Worm (Caenorhabditis elegans) whole organism, L1 larva: ENCODE measurements around the gene pot-2.
A peak's percentile ranks its signal among the peaks of the same experiment; 100 is the strongest.

ENCODE experiments used
- C16A3.4 ChIP-seq: fragments of 150-350 bp; optimal IDR thresholded peaks from 2 replicates; lab custom pipeline; 2014; ENCODE audit warnings: missing biosample characterization, missing genetic modification characterization
- F16B12.6 ChIP-seq: fragments of 150-350 bp; optimal IDR thresholded peaks from 2 replicates; lab custom pipeline; 2014; ENCODE audit warnings: missing biosample characterization, missing genetic modification characterization
- Y116A8C.19 ChIP-seq: sonication (generic microtip); optimal IDR thresholded peaks from 2 replicates; lab custom pipeline; 2016; ENCODE audit warnings: missing compliant biosample characterization, missing genetic modification characterization, borderline replicate concordance
- aha-1 ChIP-seq: fragments of 150-350 bp; optimal IDR thresholded peaks from 2 replicates; lab custom pipeline; 2014; ENCODE audit warnings: missing biosample characterization, missing genetic modification characterization
- blmp-1 ChIP-seq: fragments of 150-350 bp; optimal IDR thresholded peaks from 2 replicates; lab custom pipeline; 2014; ENCODE audit warnings: missing biosample characterization, missing genetic modification characterization
- ceh-8 ChIP-seq: fragments of 200-800 bp; sonication (Bioruptor generic); optimal IDR thresholded peaks from 2 replicates; lab custom pipeline; 2018; ENCODE audit warnings: mild to moderate bottlenecking, missing genetic modification characterization, moderate library complexity, missing compliant biosample characterization
- ceh-88 ChIP-seq: fragments of 200-800 bp; sonication (Bioruptor generic); IDR thresholded peaks from 2 replicates; pipeline ENCODE4 v1.3.6; 2022; ENCODE audit warnings: missing genetic modification characterization, missing compliant biosample characterization
- dsc-1 ChIP-seq: sonication (generic microtip); optimal IDR thresholded peaks from 2 replicates; lab custom pipeline; 2016; ENCODE audit warnings: mild to moderate bottlenecking, missing genetic modification characterization, missing compliant biosample characterization
- efl-1 ChIP-seq, 4 experiments: fragments of 150-350 bp; optimal IDR thresholded peaks in 3 of 4; peaks in 1 of 4; 1 replicate in 1 of 4; 2 replicates in 3 of 4; lab custom pipeline; 2014; ENCODE audit warnings: missing biosample characterization in 2 of 4, missing genetic modification characterization in 2 of 4, missing genetic modification reagents in 2 of 4
- efl-3 ChIP-seq: fragments of 200-800 bp; sonication (Bioruptor generic); optimal IDR thresholded peaks from 2 replicates; lab custom pipeline; 2018; ENCODE audit warnings: mild to moderate bottlenecking, missing genetic modification characterization, missing compliant biosample characterization
- egl-13 ChIP-seq: sonication (generic microtip); optimal IDR thresholded peaks from 2 replicates; lab custom pipeline; 2016; ENCODE audit warnings: missing genotype, missing genetic modification reagents, missing genetic modification characterization, missing compliant biosample characterization
- elt-3 ChIP-seq, 6 experiments: fragments of 150-350 bp in 1 of 6; sonication (generic microtip); optimal IDR thresholded peaks; 2 replicates each; lab custom pipeline; 2017 to 2018; ENCODE audit warnings: missing biosample characterization in 6 of 6, missing genetic modification characterization in 6 of 6, inconsistent platforms in 1 of 6
- ets-5 ChIP-seq: fragments of 200-800 bp; sonication (Bioruptor generic); IDR thresholded peaks from 2 replicates; pipeline ENCODE4 v1.3.6; 2022; ENCODE audit warnings: missing genetic modification characterization, missing compliant biosample characterization
- fkh-10 ChIP-seq: sonication (generic microtip); optimal IDR thresholded peaks from 2 replicates; lab custom pipeline; 2017; ENCODE audit warnings: missing biosample characterization, missing genetic modification reagents, missing genetic modification characterization
- fkh-8 ChIP-seq: sonication (generic microtip); optimal IDR thresholded peaks from 2 replicates; lab custom pipeline; 2016; ENCODE audit warnings: mild to moderate bottlenecking, missing genetic modification characterization, missing compliant biosample characterization
- fos-1 ChIP-seq: fragments of 150-350 bp; optimal IDR thresholded peaks from 2 replicates; lab custom pipeline; 2014; ENCODE audit warnings: missing biosample characterization, missing genetic modification characterization
- irx-1 ChIP-seq: sonication (generic microtip); optimal IDR thresholded peaks from 2 replicates; lab custom pipeline; 2016; ENCODE audit warnings: missing genetic modification characterization, missing compliant biosample characterization
- jun-1 ChIP-seq: fragments of 150-350 bp; optimal IDR thresholded peaks from 2 replicates; lab custom pipeline; 2014; ENCODE audit warnings: missing biosample characterization, missing genetic modification reagents, missing genetic modification characterization
- lin-13 ChIP-seq: fragments of 150-350 bp; optimal IDR thresholded peaks from 2 replicates; lab custom pipeline; 2014; ENCODE audit warnings: missing biosample characterization, missing genetic modification reagents, missing genetic modification characterization
- lin-15B ChIP-seq: fragments of 150-350 bp; sonication (generic microtip); optimal IDR thresholded peaks from 3 replicates; lab custom pipeline; 2014; ENCODE audit warnings: missing biosample characterization, missing genetic modification characterization
- lin-35 ChIP-seq, 2 experiments: fragments of 150-350 bp; optimal IDR thresholded peaks; 2 replicates each; lab custom pipeline; 2014; ENCODE audit warnings: missing biosample characterization in 2 of 2, missing genetic modification characterization in 2 of 2, missing genetic modification reagents in 2 of 2
- lir-3 ChIP-seq: sonication (generic microtip); optimal IDR thresholded peaks from 2 replicates; lab custom pipeline; 2016; ENCODE audit warnings: mild to moderate bottlenecking, missing genetic modification characterization, moderate library complexity, missing compliant biosample characterization; ENCODE audit not compliant: poor library complexity
- lsy-2 ChIP-seq, 2 experiments: fragments of 150-350 bp; optimal IDR thresholded peaks; 2 replicates each; lab custom pipeline; 2014; ENCODE audit warnings: missing biosample characterization in 2 of 2, missing genetic modification characterization in 2 of 2
- mdl-1 ChIP-seq, 2 experiments: fragments of 150-350 bp; optimal IDR thresholded peaks; 2 replicates each; lab custom pipeline; 2014 to 2017; ENCODE audit warnings: missing biosample characterization in 2 of 2, missing genetic modification characterization in 2 of 2, inconsistent platforms in 1 of 2
- mef-2 ChIP-seq: fragments of 150-350 bp; optimal IDR thresholded peaks from 2 replicates; lab custom pipeline; 2014; ENCODE audit warnings: missing biosample characterization, missing genetic modification characterization
- mep-1 ChIP-seq: fragments of 150-350 bp; optimal IDR thresholded peaks from 2 replicates; lab custom pipeline; 2014; ENCODE audit warnings: missing biosample characterization, missing genetic modification characterization
- nhr-11 ChIP-seq: fragments of 150-350 bp; optimal IDR thresholded peaks from 2 replicates; lab custom pipeline; 2014; ENCODE audit warnings: missing biosample characterization, missing genetic modification characterization
- nhr-20 ChIP-seq: sonication (generic microtip); optimal IDR thresholded peaks from 2 replicates; lab custom pipeline; 2016; ENCODE audit warnings: mild to moderate bottlenecking, missing genetic modification characterization, missing compliant biosample characterization
- nhr-237 ChIP-seq: fragments of 150-350 bp; optimal IDR thresholded peaks from 2 replicates; lab custom pipeline; 2014; ENCODE audit warnings: missing biosample characterization, missing genetic modification characterization
- nhr-47 ChIP-seq: sonication (generic microtip); optimal IDR thresholded peaks from 2 replicates; lab custom pipeline; 2016; ENCODE audit warnings: mild to moderate bottlenecking, missing genetic modification characterization, moderate library complexity, missing compliant biosample characterization
- nhr-77 ChIP-seq: fragments of 150-350 bp; optimal IDR thresholded peaks from 2 replicates; lab custom pipeline; 2014; ENCODE audit warnings: missing biosample characterization, missing genetic modification characterization
- nhr-84 ChIP-seq: sonication (generic microtip); optimal IDR thresholded peaks from 2 replicates; lab custom pipeline; 2017; ENCODE audit warnings: missing biosample characterization, missing genetic modification characterization
- nhr-85 ChIP-seq: sonication (generic microtip); peaks from one replicate; lab custom pipeline; 2016; ENCODE audit warnings: missing genetic modification characterization, inconsistent platforms, missing compliant biosample characterization
- nhr-90 ChIP-seq: sonication (generic microtip); optimal IDR thresholded peaks from 2 replicates; lab custom pipeline; 2016; ENCODE audit warnings: mild to moderate bottlenecking, missing genetic modification characterization, missing compliant biosample characterization; ENCODE audit not compliant: poor library complexity
- pag-3 ChIP-seq: sonication (generic microtip); optimal IDR thresholded peaks from 2 replicates; lab custom pipeline; 2017; ENCODE audit warnings: missing genetic modification characterization, mild to moderate bottlenecking, missing compliant biosample characterization, antibody characterized with exemption, borderline replicate concordance; ENCODE audit not compliant: insufficient read depth
- rnt-1 ChIP-seq: sonication (generic microtip); optimal IDR thresholded peaks from 2 replicates; lab custom pipeline; 2016; ENCODE audit warnings: mild to moderate bottlenecking, missing genetic modification characterization, moderate library complexity, missing compliant biosample characterization
- snu-23 ChIP-seq: sonication (generic microtip); optimal IDR thresholded peaks from 2 replicates; lab custom pipeline; 2016; ENCODE audit warnings: missing genetic modification characterization, missing compliant biosample characterization
- sup-37 ChIP-seq: fragments of 200-800 bp; sonication (Bioruptor generic); optimal IDR thresholded peaks from 2 replicates; lab custom pipeline; 2018; ENCODE audit warnings: mild to moderate bottlenecking, missing genetic modification characterization, missing compliant biosample characterization
- swsn-7 ChIP-seq: sonication (generic microtip); optimal IDR thresholded peaks from 2 replicates; lab custom pipeline; 2016; ENCODE audit warnings: missing genetic modification characterization, missing compliant biosample characterization
- tlp-1 ChIP-seq: fragments of 150-350 bp; optimal IDR thresholded peaks from 2 replicates; lab custom pipeline; 2014; ENCODE audit warnings: missing biosample characterization, missing genetic modification characterization
- unc-30 ChIP-seq: sonication (generic microtip); optimal IDR thresholded peaks from 2 replicates; lab custom pipeline; 2017; ENCODE audit warnings: missing biosample characterization, missing genetic modification characterization
- unc-98 ChIP-seq: fragments of 200-800 bp; sonication (Bioruptor generic); IDR thresholded peaks from 2 replicates; pipeline ENCODE4 v1.3.6; 2022; ENCODE audit warnings: missing genetic modification characterization, missing compliant biosample characterization
- xbp-1 ChIP-seq: sonication (generic microtip); optimal IDR thresholded peaks from 2 replicates; lab custom pipeline; 2016; ENCODE audit warnings: missing genetic modification characterization, missing compliant biosample characterization
- zag-1 ChIP-seq: fragments of 150-350 bp; optimal IDR thresholded peaks from 2 replicates; lab custom pipeline; 2014; ENCODE audit warnings: missing biosample characterization, missing genetic modification characterization
- zip-4 ChIP-seq: fragments of 200-800 bp; sonication (Bioruptor generic); optimal IDR thresholded peaks from 2 replicates; lab custom pipeline; 2018; ENCODE audit warnings: mild to moderate bottlenecking, missing genetic modification characterization, moderate library complexity, missing compliant biosample characterization

pot-2 gene

DNA sequence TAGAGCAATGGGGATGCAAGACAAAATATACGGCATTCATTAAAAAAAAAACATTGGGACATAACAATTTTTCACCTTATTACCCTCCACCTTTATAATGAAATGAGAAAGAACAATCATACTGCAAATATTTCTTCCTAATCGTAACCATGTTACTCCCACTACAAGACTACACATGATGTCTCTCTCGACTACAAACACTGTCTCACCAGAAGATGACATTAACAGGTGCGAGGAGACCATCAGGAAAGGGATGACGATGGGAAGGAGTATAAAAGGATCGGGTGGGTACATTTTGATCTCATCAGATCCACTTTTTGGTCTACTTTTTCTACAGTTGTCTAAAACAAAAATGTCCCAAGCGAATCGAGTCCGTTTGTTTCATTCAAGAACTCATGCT, 26.1 kb upstream of the pot-2 start, which contains the start of gene dhs-8 (continued):
- no peak for TF ChIP-seq tlp-1 (tag; lab: Kevin White, UChicago)
- no peak for TF ChIP-seq rnt-1 (tag; lab: Kevin White, UChicago)
- TF ChIP-seq egl-13 (tag; lab: Kevin White, UChicago) = no peak
- TF ChIP-seq ceh-88 (GFP tag; lab: Robert Waterston, UW) = no peak
- TF ChIP-seq nhr-85 (tag; lab: Kevin White, UChicago) = peak; percentile 47
- no peak for TF ChIP-seq nhr-47 (tag; lab: Kevin White, UChicago)
- TF ChIP-seq swsn-7 = no peak
- TF ChIP-seq Y116A8C.19 (tag; lab: Kevin White, UChicago) = no peak
- TF ChIP-seq mep-1 (tag; lab: Kevin White, UChicago) = peak; percentile 35
- peak; percentile 43 for TF ChIP-seq blmp-1
- TF ChIP-seq C16A3.4 (tag; lab: Kevin White, UChicago) = no peak
- no peak for TF ChIP-seq ets-5 (GFP tag; lab: Robert Waterston, UW)
- TF ChIP-seq lin-15B (tag; lab: Kevin White, UChicago) = no peak
- TF ChIP-seq ceh-8 (GFP tag; lab: Kevin White, UChicago) = no peak
- no peak for TF ChIP-seq nhr-11 (tag; lab: Kevin White, UChicago)
- TF ChIP-seq fkh-10 (GFP tag; lab: Kevin White, UChicago) = no peak
- TF ChIP-seq efl-1 (optimal IDR thresholded peaks at IDR 0.05; lab: Kevin White, UChicago) = no peak
- no peak for TF ChIP-seq efl-1 (GFP tag; optimal IDR thresholded peaks at IDR 0.05 in 1 of 2; lab: Kevin White, UChicago)
- TF ChIP-seq irx-1 (tag; lab: Kevin White, UChicago) = no peak
- no peak for TF ChIP-seq unc-98 (GFP tag; lab: Robert Waterston, UW)
- no peak for TF ChIP-seq zag-1 (tag; lab: Kevin White, UChicago)
- peak; percentile 13 to 21 for TF ChIP-seq lin-35 (GFP tag; optimal IDR thresholded peaks at IDR 0.05; lab: Kevin White, UChicago)
- no peak for TF ChIP-seq F16B12.6 (tag; lab: Kevin White, UChicago)
- no peak for TF ChIP-seq xbp-1 (tag; lab: Kevin White, UChicago)
- TF ChIP-seq fos-1 (tag; lab: Kevin White, UChicago) = no peak
- no peak for TF ChIP-seq nhr-237 (tag; lab: Kevin White, UChicago)
- no peak for TF ChIP-seq fkh-8 (tag; lab: Kevin White, UChicago)
- peak; percentile 67 for TF ChIP-seq nhr-20
- TF ChIP-seq elt-3 (tag; optimal IDR thresholded peaks at IDR 0.05; lab: Kevin White, UChicago) = peak in 2 of 6 experiments; percentile 19 to 26

DNA sequence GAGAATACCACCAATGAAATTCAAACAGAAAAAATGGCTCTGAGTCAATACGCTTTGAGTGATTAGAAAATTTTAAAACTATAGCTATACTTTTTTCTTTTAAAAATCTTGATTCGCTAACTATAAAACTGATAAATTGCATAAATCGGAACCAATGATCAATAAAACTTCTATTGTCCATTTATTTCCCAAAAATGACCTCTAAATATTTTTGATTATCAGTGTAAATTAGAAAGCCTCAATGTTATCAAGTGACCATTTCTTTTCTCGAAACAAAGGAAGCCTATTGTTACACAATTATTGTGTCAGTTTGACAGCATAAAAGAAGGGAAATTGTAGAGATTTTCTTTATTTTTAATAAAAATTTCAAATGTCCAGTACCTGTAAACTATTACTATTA, 23.9 kb upstream of the pot-2 start, which contains the start of gene K10H10.4:
TSS of gene K10H10.4 (plus strand) at position 301 of the 400 bp plus-strand sequence.
- TF ChIP-seq aha-1 (no peak), nhr-90 (no peak), nhr-85 (tag; lab: Kevin White, UChicago) (no peak), lsy-2 (tag; optimal IDR thresholded peaks at IDR 0.05; lab: Kevin White, UChicago) (no peak), dsc-1 (tag; lab: Kevin White, UChicago) (no peak), fkh-10 (GFP tag; lab: Kevin White, UChicago) (no peak), mef-2 (tag; lab: Kevin White, UChicago) (no peak), sup-37 (no peak), lin-13 (GFP tag; lab: Kevin White, UChicago) (no peak), snu-23 (GFP tag; lab: Kevin White, UChicago) (no peak), efl-3 (GFP tag; lab: Kevin White, UChicago) (no peak), jun-1 (tag; lab: Kevin White, UChicago) (no peak), nhr-47 (tag; lab: Kevin White, UChicago) (no peak)

DNA sequence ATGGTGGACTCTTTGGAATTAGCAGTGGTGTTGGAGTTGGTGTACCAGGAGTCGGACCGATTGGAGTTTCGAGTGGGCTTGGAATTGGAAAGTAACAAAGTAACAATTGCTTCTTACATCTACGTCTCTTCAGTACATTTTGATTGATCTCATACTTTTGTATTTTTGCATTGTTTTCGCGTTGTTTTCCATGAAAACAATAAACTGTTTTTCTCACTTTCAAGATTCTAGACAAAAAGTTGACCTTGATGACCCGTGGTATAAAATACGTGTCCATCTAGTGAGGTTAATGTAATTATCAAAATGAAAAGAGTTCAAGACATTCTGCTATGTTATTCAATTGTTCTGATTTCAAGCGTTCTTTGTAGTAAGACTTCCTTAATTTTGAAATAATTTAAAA, 22.5 kb upstream of the pot-2 start, which contains the start of gene K10H10.5:
TSS of gene K10H10.5 (plus strand) at position 301 of the 400 bp plus-strand sequence.
- TF ChIP-seq nhr-77 (tag; lab: Kevin White, UChicago) (no peak), unc-30 (no peak), blmp-1 (no peak), lir-3 (tag; lab: Kevin White, UChicago) (no peak), xbp-1 (tag; lab: Kevin White, UChicago) (no peak), mdl-1 (tag; optimal IDR thresholded peaks at IDR 0.05; lab: Kevin White, UChicago) (no peak), zip-4 (no peak), pag-3 (tag; lab: Kevin White, UChicago) (no peak), jun-1 (tag; lab: Kevin White, UChicago) (no peak), swsn-7 (no peak), nhr-20 (no peak), nhr-84 (no peak)
